Worm (Caenorhabditis elegans) whole organism, L1 larva: ENCODE measurements around the gene gcy-33.

Experiments used
- C16A3.4 ChIP-seq: fragments of 150-350 bp; optimal IDR thresholded peaks from 2 replicates; lab custom pipeline; 2014; ENCODE audit warnings: missing biosample characterization, missing genetic modification characterization
- Y116A8C.19 ChIP-seq: sonication (generic microtip); optimal IDR thresholded peaks from 2 replicates; lab custom pipeline; 2016; ENCODE audit warnings: missing compliant biosample characterization, missing genetic modification characterization, borderline replicate concordance
- aha-1 ChIP-seq: fragments of 150-350 bp; optimal IDR thresholded peaks from 2 replicates; lab custom pipeline; 2014; ENCODE audit warnings: missing biosample characterization, missing genetic modification characterization
- alr-1 ChIP-seq: fragments of 200-800 bp; sonication (Bioruptor generic); optimal IDR thresholded peaks from 2 replicates; lab custom pipeline; 2018; ENCODE audit warnings: borderline replicate concordance, mild to moderate bottlenecking, missing genetic modification characterization, missing compliant biosample characterization
- aly-2 ChIP-seq: fragments of 150-350 bp; optimal IDR thresholded peaks from 2 replicates; lab custom pipeline; 2014; ENCODE audit warnings: missing biosample characterization, missing genetic modification characterization
- ama-1 ChIP-seq: fragments of 150-350 bp; optimal IDR thresholded peaks from 2 replicates; lab custom pipeline; 2014
- ceh-63 ChIP-seq: fragments of 200-800 bp; sonication (Bioruptor generic); optimal IDR thresholded peaks from 2 replicates; lab custom pipeline; 2018; ENCODE audit warnings: mild to moderate bottlenecking, missing genetic modification characterization, missing compliant biosample characterization
- ceh-8 ChIP-seq: fragments of 200-800 bp; sonication (Bioruptor generic); optimal IDR thresholded peaks from 2 replicates; lab custom pipeline; 2018; ENCODE audit warnings: mild to moderate bottlenecking, missing genetic modification characterization, moderate library complexity, missing compliant biosample characterization
- ceh-82 ChIP-seq, 3 experiments: fragments of 150-350 bp in 1 of 3; sonication (generic microtip) in 2 of 3; optimal IDR thresholded peaks; 2 replicates each; lab custom pipeline; 2014 to 2017; ENCODE audit warnings: missing biosample characterization in 3 of 3, missing genetic modification characterization in 3 of 3
- ceh-88 ChIP-seq: fragments of 200-800 bp; sonication (Bioruptor generic); IDR thresholded peaks from 2 replicates; pipeline ENCODE4 v1.3.6; 2022; ENCODE audit warnings: missing genetic modification characterization, missing compliant biosample characterization
- ces-1 ChIP-seq: fragments of 150-350 bp; optimal IDR thresholded peaks from 2 replicates; lab custom pipeline; 2014; ENCODE audit warnings: missing biosample characterization, missing genetic modification reagents, missing genetic modification characterization
- dpl-1 ChIP-seq, 3 experiments: fragments of 150-350 bp in 2 of 3; sonication (generic microtip) in 1 of 3; optimal IDR thresholded peaks; 2 replicates each; lab custom pipeline; 2014 to 2017; ENCODE audit warnings: missing biosample characterization in 3 of 3, missing genetic modification characterization in 3 of 3, missing genetic modification reagents in 3 of 3
- dsc-1 ChIP-seq: sonication (generic microtip); optimal IDR thresholded peaks from 2 replicates; lab custom pipeline; 2016; ENCODE audit warnings: mild to moderate bottlenecking, missing genetic modification characterization, missing compliant biosample characterization
- efl-1 ChIP-seq, 4 experiments: fragments of 150-350 bp; optimal IDR thresholded peaks in 3 of 4; peaks in 1 of 4; 1 replicate in 1 of 4; 2 replicates in 3 of 4; lab custom pipeline; 2014; ENCODE audit warnings: missing biosample characterization in 2 of 4, missing genetic modification characterization in 2 of 4, missing genetic modification reagents in 2 of 4
- efl-3 ChIP-seq: fragments of 200-800 bp; sonication (Bioruptor generic); optimal IDR thresholded peaks from 2 replicates; lab custom pipeline; 2018; ENCODE audit warnings: mild to moderate bottlenecking, missing genetic modification characterization, missing compliant biosample characterization
- egl-13 ChIP-seq: sonication (generic microtip); optimal IDR thresholded peaks from 2 replicates; lab custom pipeline; 2016; ENCODE audit warnings: missing genotype, missing genetic modification reagents, missing genetic modification characterization, missing compliant biosample characterization
- fkh-10 ChIP-seq: sonication (generic microtip); optimal IDR thresholded peaks from 2 replicates; lab custom pipeline; 2017; ENCODE audit warnings: missing biosample characterization, missing genetic modification reagents, missing genetic modification characterization
- fkh-8 ChIP-seq: sonication (generic microtip); optimal IDR thresholded peaks from 2 replicates; lab custom pipeline; 2016; ENCODE audit warnings: mild to moderate bottlenecking, missing genetic modification characterization, missing compliant biosample characterization
- fos-1 ChIP-seq: fragments of 150-350 bp; optimal IDR thresholded peaks from 2 replicates; lab custom pipeline; 2014; ENCODE audit warnings: missing biosample characterization, missing genetic modification characterization
- hlh-4 ChIP-seq: sonication (generic microtip); optimal IDR thresholded peaks from 2 replicates; lab custom pipeline; 2016; ENCODE audit warnings: mild to moderate bottlenecking, missing genetic modification characterization, missing compliant biosample characterization
- lin-13 ChIP-seq: fragments of 150-350 bp; optimal IDR thresholded peaks from 2 replicates; lab custom pipeline; 2014; ENCODE audit warnings: missing biosample characterization, missing genetic modification reagents, missing genetic modification characterization
- lin-14 ChIP-seq: fragments of 200-800 bp; sonication (Bioruptor generic); optimal IDR thresholded peaks from 2 replicates; lab custom pipeline; 2018; ENCODE audit warnings: mild to moderate bottlenecking, missing genetic modification characterization, moderate library complexity, missing compliant biosample characterization
- lin-35 ChIP-seq, 2 experiments: fragments of 150-350 bp; optimal IDR thresholded peaks; 2 replicates each; lab custom pipeline; 2014; ENCODE audit warnings: missing biosample characterization in 2 of 2, missing genetic modification characterization in 2 of 2, missing genetic modification reagents in 2 of 2
- lsy-2 ChIP-seq, 2 experiments: fragments of 150-350 bp; optimal IDR thresholded peaks; 2 replicates each; lab custom pipeline; 2014; ENCODE audit warnings: missing biosample characterization in 2 of 2, missing genetic modification characterization in 2 of 2
- mdl-1 ChIP-seq, 2 experiments: fragments of 150-350 bp; optimal IDR thresholded peaks; 2 replicates each; lab custom pipeline; 2014 to 2017; ENCODE audit warnings: missing biosample characterization in 2 of 2, missing genetic modification characterization in 2 of 2, inconsistent platforms in 1 of 2
- mef-2 ChIP-seq: fragments of 150-350 bp; optimal IDR thresholded peaks from 2 replicates; lab custom pipeline; 2014; ENCODE audit warnings: missing biosample characterization, missing genetic modification characterization
- mep-1 ChIP-seq: fragments of 150-350 bp; optimal IDR thresholded peaks from 2 replicates; lab custom pipeline; 2014; ENCODE audit warnings: missing biosample characterization, missing genetic modification characterization
- nhr-11 ChIP-seq: fragments of 150-350 bp; optimal IDR thresholded peaks from 2 replicates; lab custom pipeline; 2014; ENCODE audit warnings: missing biosample characterization, missing genetic modification characterization
- nhr-19 ChIP-seq: fragments of 200-800 bp; sonication (Bioruptor generic); conservative IDR thresholded peaks from 2 replicates; pipeline ENCODE4 v1.3.6; 2022; ENCODE audit warnings: missing genetic modification characterization, missing compliant biosample characterization
- nhr-28 ChIP-seq: fragments of 150-350 bp; optimal IDR thresholded peaks from 2 replicates; lab custom pipeline; 2014; ENCODE audit warnings: missing biosample characterization, missing genetic modification characterization
- nhr-47 ChIP-seq: sonication (generic microtip); optimal IDR thresholded peaks from 2 replicates; lab custom pipeline; 2016; ENCODE audit warnings: mild to moderate bottlenecking, missing genetic modification characterization, moderate library complexity, missing compliant biosample characterization
- nhr-71 ChIP-seq: sonication (generic microtip); optimal IDR thresholded peaks from 2 replicates; lab custom pipeline; 2016; ENCODE audit warnings: mild to moderate bottlenecking, missing genetic modification characterization, moderate library complexity, missing compliant biosample characterization
- nhr-77 ChIP-seq: fragments of 150-350 bp; optimal IDR thresholded peaks from 2 replicates; lab custom pipeline; 2014; ENCODE audit warnings: missing biosample characterization, missing genetic modification characterization
- nhr-84 ChIP-seq: sonication (generic microtip); optimal IDR thresholded peaks from 2 replicates; lab custom pipeline; 2017; ENCODE audit warnings: missing biosample characterization, missing genetic modification characterization
- pag-3 ChIP-seq: sonication (generic microtip); optimal IDR thresholded peaks from 2 replicates; lab custom pipeline; 2017; ENCODE audit warnings: missing genetic modification characterization, mild to moderate bottlenecking, missing compliant biosample characterization, antibody characterized with exemption, borderline replicate concordance; ENCODE audit not compliant: insufficient read depth
- pax-3 ChIP-seq: fragments of 200-800 bp; sonication (Bioruptor generic); optimal IDR thresholded peaks from 2 replicates; lab custom pipeline; 2018; ENCODE audit warnings: mild to moderate bottlenecking, missing genetic modification characterization, moderate library complexity, missing compliant biosample characterization
- rnt-1 ChIP-seq: sonication (generic microtip); optimal IDR thresholded peaks from 2 replicates; lab custom pipeline; 2016; ENCODE audit warnings: mild to moderate bottlenecking, missing genetic modification characterization, moderate library complexity, missing compliant biosample characterization
- skn-1 ChIP-seq: fragments of 150-350 bp; optimal IDR thresholded peaks from 2 replicates; lab custom pipeline; 2014; ENCODE audit warnings: missing biosample characterization, missing genetic modification characterization
- snpc-4 ChIP-seq: fragments of 150-350 bp; optimal IDR thresholded peaks from 2 replicates; lab custom pipeline; 2014; ENCODE audit warnings: missing biosample characterization, missing genetic modification characterization
- snu-23 ChIP-seq: sonication (generic microtip); optimal IDR thresholded peaks from 2 replicates; lab custom pipeline; 2016; ENCODE audit warnings: missing genetic modification characterization, missing compliant biosample characterization
- swsn-7 ChIP-seq: sonication (generic microtip); optimal IDR thresholded peaks from 2 replicates; lab custom pipeline; 2016; ENCODE audit warnings: missing genetic modification characterization, missing compliant biosample characterization
- tlp-1 ChIP-seq: fragments of 150-350 bp; optimal IDR thresholded peaks from 2 replicates; lab custom pipeline; 2014; ENCODE audit warnings: missing biosample characterization, missing genetic modification characterization
- unc-30 ChIP-seq: sonication (generic microtip); optimal IDR thresholded peaks from 2 replicates; lab custom pipeline; 2017; ENCODE audit warnings: missing biosample characterization, missing genetic modification characterization
- unc-62 ChIP-seq: fragments of 150-350 bp; optimal IDR thresholded peaks from 2 replicates; lab custom pipeline; 2014; ENCODE audit warnings: missing biosample characterization, missing genetic modification reagents, missing genetic modification characterization
- vab-15 ChIP-seq: sonication (generic microtip); optimal IDR thresholded peaks from 2 replicates; lab custom pipeline; 2017; ENCODE audit warnings: missing genotype, mild to moderate bottlenecking, missing genetic modification characterization, missing compliant biosample characterization
- xbp-1 ChIP-seq: sonication (generic microtip); optimal IDR thresholded peaks from 2 replicates; lab custom pipeline; 2016; ENCODE audit warnings: missing genetic modification characterization, missing compliant biosample characterization
- zag-1 ChIP-seq: fragments of 150-350 bp; optimal IDR thresholded peaks from 2 replicates; lab custom pipeline; 2014; ENCODE audit warnings: missing biosample characterization, missing genetic modification characterization
- ztf-11 ChIP-seq, 2 experiments: sonication (generic microtip); optimal IDR thresholded peaks; 2 replicates each; lab custom pipeline; 2016 to 2017; ENCODE audit warnings: missing genetic modification characterization in 2 of 2, missing biosample characterization in 1 of 2, missing compliant biosample characterization in 1 of 2
- ztf-4 ChIP-seq: fragments of 150-350 bp; optimal IDR thresholded peaks from 2 replicates; lab custom pipeline; 2014; ENCODE audit warnings: missing biosample characterization, missing genetic modification characterization

gcy-33 gene

DNA sequence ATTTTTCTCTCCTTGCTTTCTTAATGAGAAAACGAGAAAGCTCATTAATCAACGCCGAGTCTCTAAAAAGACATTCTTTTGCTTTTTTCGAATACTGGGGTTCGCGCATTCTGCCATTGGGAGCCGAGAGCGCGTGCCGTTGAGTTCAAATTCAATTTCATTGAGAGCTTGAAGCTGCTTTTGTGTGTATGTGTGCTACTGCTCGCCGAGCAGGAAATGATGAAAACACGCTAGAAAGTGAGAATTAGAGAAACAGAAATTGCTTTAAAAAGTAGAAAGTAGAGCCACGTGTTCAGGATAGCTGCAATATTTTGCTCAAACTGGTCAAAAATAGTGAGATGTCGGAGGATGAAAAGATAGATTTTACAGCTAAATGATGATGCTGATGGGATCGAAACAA is 24.1 kb upstream of the gcy-33 start:
- TF ChIP-seq swsn-7 (tag; lab: Kevin White, UChicago) (peak; percentile 10), mdl-1 (tag; optimal IDR thresholded peaks at IDR 0.05; lab: Kevin White, UChicago) (no peak), snu-23 (peak; percentile 1), dpl-1 (GFP tag; optimal IDR thresholded peaks at IDR 0.05; lab: Kevin White, UChicago) (peak in 1 of 3 experiments; percentile 6), lsy-2 (tag; optimal IDR thresholded peaks at IDR 0.05; lab: Kevin White, UChicago) (peak in 1 of 2 experiments; percentile 33), skn-1 (tag; lab: Kevin White, UChicago) (peak; percentile 2), nhr-11 (tag; lab: Kevin White, UChicago) (no peak), fkh-10 (peak; percentile 85), fos-1 (tag; lab: Kevin White, UChicago) (no peak), alr-1 (tag; lab: Kevin White, UChicago) (no peak), aly-2 (tag; lab: Kevin White, UChicago) (no peak), efl-3 (GFP tag; lab: Kevin White, UChicago) (no peak), efl-1 (optimal IDR thresholded peaks at IDR 0.05; lab: Kevin White, UChicago) (no peak), efl-1 (GFP tag; optimal IDR thresholded peaks at IDR 0.05 in 1 of 2; lab: Kevin White, UChicago) (peak in 1 of 2 experiments; percentile 77), nhr-77 (no peak), rnt-1 (tag; lab: Kevin White, UChicago) (peak; percentile 15), nhr-84 (tag; lab: Kevin White, UChicago) (no peak), nhr-47 (tag; lab: Kevin White, UChicago) (no peak), lin-14 (GFP tag; lab: Kevin White, UChicago) (peak; percentile 87), mep-1 (tag; lab: Kevin White, UChicago) (peak; percentile 45), ztf-4 (tag; lab: Kevin White, UChicago) (no peak), pax-3 (peak; percentile 15), dsc-1 (tag; lab: Kevin White, UChicago) (no peak), C16A3.4 (no peak), nhr-71 (tag; lab: Kevin White, UChicago) (peak; percentile 46), mef-2 (tag; lab: Kevin White, UChicago) (no peak), ceh-82 (tag; optimal IDR thresholded peaks at IDR 0.05; lab: Kevin White, UChicago) (peak in 1 of 3 experiments; percentile 36), nhr-28 (no peak), unc-30 (tag; lab: Kevin White, UChicago) (no peak), ama-1 (no peak), egl-13 (tag; lab: Kevin White, UChicago) (peak; percentile 10), unc-62 (no peak), aha-1 (tag; lab: Kevin White, UChicago) (no peak), snpc-4 (tag; lab: Kevin White, UChicago) (no peak), zag-1 (tag; lab: Kevin White, UChicago) (no peak), Y116A8C.19 (tag; lab: Kevin White, UChicago) (no peak), tlp-1 (tag; lab: Kevin White, UChicago) (no peak), vab-15 (tag; lab: Kevin White, UChicago) (no peak), pag-3 (tag; lab: Kevin White, UChicago) (no peak), ces-1 (GFP tag; lab: Kevin White, UChicago) (no peak), ceh-88 (GFP tag; lab: Robert Waterston, UW) (no peak), fkh-8 (peak; percentile 64), ceh-8 (GFP tag; lab: Kevin White, UChicago) (no peak)

- peak; percentile 9 for TF ChIP-seq ztf-4 (tag; lab: Kevin White, UChicago)
- TF ChIP-seq lin-13 (GFP tag; lab: Kevin White, UChicago) = no peak
- peak; percentile 15 for TF ChIP-seq snu-23
- TF ChIP-seq skn-1 (tag; lab: Kevin White, UChicago) = no peak
- peak in 1 of 2 experiments; percentile 8 for TF ChIP-seq mdl-1 (tag; optimal IDR thresholded peaks at IDR 0.05; lab: Kevin White, UChicago)
- TF ChIP-seq dsc-1 (tag; lab: Kevin White, UChicago) = peak; percentile 20
- TF ChIP-seq pag-3 (tag; lab: Kevin White, UChicago) = no peak
- peak; percentile 17 for TF ChIP-seq xbp-1 (tag; lab: Kevin White, UChicago)
- 0 out of 2 replicates have a peak, but pooled peaks have one; percentile 6 for TF ChIP-seq nhr-19 (GFP tag; lab: Robert Waterston, UW)
- TF ChIP-seq lin-35 (GFP tag; optimal IDR thresholded peaks at IDR 0.05; lab: Kevin White, UChicago) = peak in 1 of 2 experiments; percentile 8
- no peak for TF ChIP-seq fos-1 (tag; lab: Kevin White, UChicago)
- peak; percentile 73 for TF ChIP-seq ceh-8 (GFP tag; lab: Kevin White, UChicago)
- TF ChIP-seq ztf-11 (tag; optimal IDR thresholded peaks at IDR 0.05; lab: Kevin White, UChicago) = no peak
- no peak for TF ChIP-seq dpl-1 (GFP tag; optimal IDR thresholded peaks at IDR 0.05; lab: Kevin White, UChicago)
- no peak for TF ChIP-seq Y116A8C.19 (tag; lab: Kevin White, UChicago)
- TF ChIP-seq hlh-4 (tag; lab: Kevin White, UChicago) = no peak
- TF ChIP-seq swsn-7 (tag; lab: Kevin White, UChicago) = peak; percentile 33
- TF ChIP-seq egl-13 (tag; lab: Kevin White, UChicago) = peak; percentile 84
- TF ChIP-seq nhr-71 (tag; lab: Kevin White, UChicago) = peak; percentile 63
- peak; percentile 82 for TF ChIP-seq ceh-63
- TF ChIP-seq ceh-82 (tag; optimal IDR thresholded peaks at IDR 0.05; lab: Kevin White, UChicago) = peak in 2 of 3 experiments; percentile 24 to 35
- TF ChIP-seq nhr-47 (tag; lab: Kevin White, UChicago) = peak; percentile 51
- no peak for TF ChIP-seq tlp-1 (tag; lab: Kevin White, UChicago)
- peak; percentile 2 for TF ChIP-seq mep-1 (tag; lab: Kevin White, UChicago)
Observed at ce11 chrV:12024273-12024672, 22.7 kb upstream of the gcy-33 start.
